Worm (Caenorhabditis elegans): Measurements from ENCODE around the gene imp-3.

Gene imp-3

ce11 chrIV:7743539-7743938 is 45.9 kb downstream of the imp-3 start, which contains the start of gene npr-35:
TSS of gene npr-35 (plus strand) at chrIV:7743839.
- no peak for TF ChIP-seq nhr-23 (tag; optimal IDR thresholded peaks at IDR 0.05)
- TF ChIP-seq egl-27 (tag; optimal IDR thresholded peaks at IDR 0.05): no peak
- no peak for TF ChIP-seq sea-2 (GFP tag; optimal IDR thresholded peaks at IDR 0.05)

ce11 chrIV:7736616-7737015 is 52.8 kb downstream of the imp-3 start:
- TF ChIP-seq lsy-12 (tag; optimal IDR thresholded peaks at IDR 0.05) (no peak), fkh-10 (GFP tag; optimal IDR thresholded peaks at IDR 0.05) (no peak), zag-1 (tag; optimal IDR thresholded peaks at IDR 0.05) (no peak), nhr-43 (tag; optimal IDR thresholded peaks at IDR 0.05; ENCODE audit: poor library complexity, severe bottlenecking) (no peak), elt-1 (tag; optimal IDR thresholded peaks at IDR 0.05) (no peak), egl-27 (tag; optimal IDR thresholded peaks at IDR 0.05) (no peak), unc-62 (GFP tag; optimal IDR thresholded peaks at IDR 0.05) (no peak), nhr-28 (tag; optimal IDR thresholded peaks at IDR 0.05) (no peak), ceh-28 (tag; optimal IDR thresholded peaks at IDR 0.05) (no peak), nhr-77 (tag; optimal IDR thresholded peaks at IDR 0.05) (no peak), aly-2 (tag; optimal IDR thresholded peaks at IDR 0.05) (no peak), egl-5 (tag; optimal IDR thresholded peaks at IDR 0.05) (no peak), nhr-67 (tag; optimal IDR thresholded peaks at IDR 0.05) (no peak)

Measured in whole organism, L3 larva.